Worm (Caenorhabditis elegans) whole organism, L4 larva: ENCODE results near the gene srx-4.

ENCODE experiments used
- ctbp-1 ChIP-seq: fragments of 200-800 bp; sonication (Bioruptor generic); IDR thresholded peaks from 2 replicates; pipeline ENCODE4 v1.3.6; 2022; ENCODE audit warnings: missing genetic modification reagents, missing genetic modification characterization, missing compliant biosample characterization
- fos-1 ChIP-seq: fragments of 150-350 bp; optimal IDR thresholded peaks from 2 replicates; lab custom pipeline; 2014; ENCODE audit warnings: missing biosample characterization, missing genetic modification characterization

- TF ChIP-seq fos-1 = no peak
- TF ChIP-seq ctbp-1 (GFP tag; lab: Robert Waterston, UW) = no peak
Measured at ce11 chrV:702260-702659, 9.7 kb upstream of the srx-4 start, which contains the start of gene srbc-37.
